Fruit fly (Drosophila melanogaster) whole organism, embryonic: ENCODE results near the gene Dus1.

Experiments used
- CG11085 ChIP-seq: fragments of 200-800 bp; sonication (Bioruptor generic); IDR thresholded peaks from 2 replicates; pipeline ENCODE4 v1.3.6; 2022; ENCODE audit warnings: missing biosample characterization, missing genetic modification characterization
- CG12155 ChIP-seq: fragments of 200-800 bp; sonication (Bioruptor generic); optimal IDR thresholded peaks from 3 replicates; lab custom pipeline; 2016; ENCODE audit warnings: missing biosample characterization, missing genetic modification characterization
- CG13894 ChIP-seq: fragments of 200-800 bp; sonication (Bioruptor generic); optimal IDR thresholded peaks from 3 replicates; lab custom pipeline; 2018; ENCODE audit warnings: missing biosample characterization, mild to moderate bottlenecking, missing genetic modification characterization, moderate library complexity
- CG15514 ChIP-seq: fragments of 200-800 bp; sonication (Bioruptor generic); optimal IDR thresholded peaks from 3 replicates; lab custom pipeline; 2017; ENCODE audit warnings: missing biosample characterization, missing genetic modification characterization, mild to moderate bottlenecking, moderate library complexity, missing genetic modification reagents
- CG17186 ChIP-seq: fragments of 200-800 bp; sonication (Bioruptor generic); optimal IDR thresholded peaks from 3 replicates; lab custom pipeline; 2017; ENCODE audit warnings: missing biosample characterization, missing genetic modification reagents, missing genetic modification characterization
- CG17359 ChIP-seq: fragments of 200-800 bp; sonication (Bioruptor generic); optimal IDR thresholded peaks from 3 replicates; lab custom pipeline; 2018; ENCODE audit warnings: missing biosample characterization, mild to moderate bottlenecking, missing genetic modification characterization, moderate library complexity
- CG17385 ChIP-seq: fragments of 200-800 bp; sonication (Bioruptor generic); optimal IDR thresholded peaks from 3 replicates; lab custom pipeline; 2018; ENCODE audit warnings: missing biosample characterization, mild to moderate bottlenecking, missing genetic modification characterization
- CG18599 ChIP-seq: fragments of 200-800 bp; sonication (Bioruptor generic); optimal IDR thresholded peaks from 3 replicates; lab custom pipeline; 2017; ENCODE audit warnings: missing biosample characterization, missing genetic modification characterization, mild to moderate bottlenecking, moderate library complexity, missing genetic modification reagents
- CG2678 ChIP-seq: fragments of 200-800 bp; sonication (Bioruptor generic); optimal IDR thresholded peaks from 3 replicates; lab custom pipeline; 2019; ENCODE audit warnings: missing biosample characterization, mild to moderate bottlenecking, missing genetic modification characterization, moderate library complexity
- CG4617 ChIP-seq: fragments of 200-800 bp; sonication (Bioruptor generic); optimal IDR thresholded peaks from 3 replicates; lab custom pipeline; 2016; ENCODE audit warnings: missing biosample characterization, missing genetic modification characterization, borderline replicate concordance
- CG8281 ChIP-seq: fragments of 200-800 bp; sonication (Bioruptor generic); optimal IDR thresholded peaks from 2 replicates; lab custom pipeline; 2018; ENCODE audit warnings: missing biosample characterization, mild to moderate bottlenecking, missing genetic modification characterization, moderate library complexity
- CG8290 ChIP-seq, 3 experiments: fragments of 200-800 bp; sonication (Bioruptor generic); optimal IDR thresholded peaks; 2 replicates each; lab custom pipeline; 2016 to 2019; ENCODE audit warnings: missing biosample characterization in 3 of 3, missing genetic modification characterization in 3 of 3, mild to moderate bottlenecking in 2 of 3, moderate library complexity in 1 of 3
- CG8924 ChIP-seq: fragments of 200-800 bp; optimal IDR thresholded peaks from 3 replicates; lab custom pipeline; 2019; ENCODE audit warnings: missing biosample characterization, mild to moderate bottlenecking, missing genetic modification characterization, moderate library complexity
- D19B ChIP-seq: fragments of 200-800 bp; sonication (Bioruptor generic); optimal IDR thresholded peaks from 2 replicates; lab custom pipeline; 2017; ENCODE audit warnings: missing biosample characterization, mild to moderate bottlenecking, missing genetic modification characterization
- Dip3 ChIP-seq: fragments of 200-800 bp; sonication (Bioruptor generic); optimal IDR thresholded peaks from 3 replicates; lab custom pipeline; 2016; ENCODE audit warnings: missing biosample characterization, missing genetic modification characterization
- Dll ChIP-seq: fragments of 200-800 bp; sonication (Bioruptor generic); IDR thresholded peaks from 4 replicates; pipeline ENCODE4 v1.3.6; 2022; ENCODE audit warnings: missing biosample characterization, missing genetic modification characterization; ENCODE audit not compliant: partially characterized antibody
- HLHmδ ChIP-seq: fragments of 200-800 bp; sonication (Bioruptor generic); optimal IDR thresholded peaks from 2 replicates; lab custom pipeline; 2018; ENCODE audit warnings: missing biosample characterization, mild to moderate bottlenecking, missing genetic modification characterization, moderate library complexity
- Jarid2 ChIP-seq: fragments of 200-800 bp; sonication (Bioruptor generic); optimal IDR thresholded peaks from 3 replicates; lab custom pipeline; 2017; ENCODE audit warnings: mild to moderate bottlenecking, missing biosample characterization, missing genetic modification reagents, missing genetic modification characterization
- Lim3 ChIP-seq: fragments of 200-800 bp; sonication (Bioruptor generic); IDR thresholded peaks from 2 replicates; pipeline ENCODE4 v1.3.6; 2022; ENCODE audit warnings: missing biosample characterization, missing genetic modification characterization
- NfI ChIP-seq: fragments of 200-800 bp; sonication (Bioruptor generic); optimal IDR thresholded peaks from 3 replicates; lab custom pipeline; 2018; ENCODE audit warnings: missing biosample characterization, mild to moderate bottlenecking, missing genetic modification characterization, moderate library complexity
- Oli ChIP-seq: fragments of 200-800 bp; sonication (Bioruptor generic); optimal IDR thresholded peaks from 2 replicates; lab custom pipeline; 2018; ENCODE audit warnings: missing biosample characterization, mild to moderate bottlenecking, missing genetic modification characterization, moderate library complexity
- TFAM ChIP-seq: fragments of 200-800 bp; sonication (Bioruptor generic); optimal IDR thresholded peaks from 2 replicates; lab custom pipeline; 2017; ENCODE audit warnings: missing biosample characterization, missing genetic modification characterization, inconsistent platforms
- Vsx1 ChIP-seq: fragments of 200-800 bp; sonication (Bioruptor generic); optimal IDR thresholded peaks from 2 replicates; lab custom pipeline; 2017; ENCODE audit warnings: missing biosample characterization, mild to moderate bottlenecking, missing genetic modification characterization, missing genetic modification reagents
- ci ChIP-seq: fragments of 200-800 bp; sonication (Bioruptor generic); IDR thresholded peaks from 3 replicates; pipeline ENCODE4 v1.3.6; 2022; ENCODE audit warnings: missing biosample characterization, missing genetic modification characterization
- dmrt99B ChIP-seq: fragments of 200-800 bp; sonication (Bioruptor generic); optimal IDR thresholded peaks from 2 replicates; lab custom pipeline; 2018; ENCODE audit warnings: missing biosample characterization, mild to moderate bottlenecking, missing genetic modification characterization, moderate library complexity
- dysf ChIP-seq: fragments of 200-800 bp; sonication (Bioruptor generic); IDR thresholded peaks from 3 replicates; pipeline ENCODE4 v1.3.6; 2022; ENCODE audit warnings: missing biosample characterization, missing genetic modification characterization
- ems ChIP-seq: fragments of 200-800 bp; sonication (Bioruptor generic); optimal IDR thresholded peaks from 3 replicates; lab custom pipeline; 2016; ENCODE audit warnings: missing biosample characterization, missing genetic modification characterization
- grau ChIP-seq: fragments of 200-800 bp; optimal IDR thresholded peaks from 3 replicates; lab custom pipeline; 2019; ENCODE audit warnings: missing biosample characterization, mild to moderate bottlenecking, missing genetic modification characterization, moderate library complexity
- ham ChIP-seq: fragments of 200-800 bp; sonication (Bioruptor generic); IDR thresholded peaks from 2 replicates; pipeline ENCODE4 v1.3.6; 2022; ENCODE audit warnings: missing biosample characterization, missing genetic modification characterization
- ind ChIP-seq: fragments of 200-800 bp; sonication (Bioruptor generic); optimal IDR thresholded peaks from 3 replicates; lab custom pipeline; 2016; ENCODE audit warnings: missing biosample characterization, missing genetic modification characterization
- lilli ChIP-seq: fragments of 200-800 bp; sonication (Bioruptor generic); optimal IDR thresholded peaks from 3 replicates; lab custom pipeline; 2016; ENCODE audit warnings: missing biosample characterization, missing genetic modification characterization
- lmd ChIP-seq: fragments of 200-800 bp; sonication (Bioruptor generic); IDR thresholded peaks from 2 replicates; pipeline ENCODE4 v1.3.6; 2022; ENCODE audit warnings: missing biosample characterization, missing genetic modification characterization
- ro ChIP-seq: fragments of 200-800 bp; sonication (Bioruptor generic); IDR thresholded peaks from 2 replicates; pipeline ENCODE4 v1.3.6; 2022; ENCODE audit warnings: missing biosample characterization, missing genetic modification characterization
- sc ChIP-seq, 3 experiments: fragments of >200 bp in 2 of 3; fragments of 200-800 bp in 1 of 3; sonication (Bioruptor generic) in 1 of 3; optimal IDR thresholded peaks; 2 replicates in 2 of 3; 3 replicates in 1 of 3; lab custom pipeline; 2017; ENCODE audit warnings: mild to moderate bottlenecking in 1 of 3, missing biosample characterization in 1 of 3, missing genetic modification characterization in 1 of 3, missing genetic modification reagents in 1 of 3
- sens ChIP-seq: fragments of 200-800 bp; sonication (Bioruptor generic); peaks from one replicate; lab custom pipeline; 2016; ENCODE audit warnings: missing biosample characterization, missing genetic modification characterization
- shn ChIP-seq: fragments of 200-800 bp; sonication (Bioruptor generic); optimal IDR thresholded peaks from 3 replicates; lab custom pipeline; 2016; ENCODE audit warnings: missing biosample characterization, missing genetic modification characterization
- sima ChIP-seq: fragments of 200-800 bp; sonication (Bioruptor generic); optimal IDR thresholded peaks from 2 replicates; lab custom pipeline; 2016; ENCODE audit warnings: missing biosample characterization, missing genetic modification characterization
- sisA ChIP-seq: fragments of 200-800 bp; sonication (Bioruptor generic); IDR thresholded peaks from 2 replicates; pipeline ENCODE4 v1.3.6; 2022; ENCODE audit warnings: missing biosample characterization, missing genetic modification characterization
- slbo ChIP-seq: fragments of 200-800 bp; sonication (Bioruptor generic); IDR thresholded peaks from 2 replicates; pipeline ENCODE4 v1.3.6; 2022; ENCODE audit warnings: missing biosample characterization, missing genetic modification characterization
- slp2 ChIP-seq: fragments of 200-800 bp; sonication (Bioruptor generic); optimal IDR thresholded peaks from 2 replicates; lab custom pipeline; 2016; ENCODE audit warnings: missing biosample characterization, missing genetic modification characterization
- tgo ChIP-seq: fragments of 200-800 bp; sonication (Bioruptor generic); IDR thresholded peaks from 3 replicates; pipeline ENCODE4 v1.3.6; 2022; ENCODE audit warnings: missing biosample characterization, missing genetic modification characterization
- tll ChIP-seq, 2 experiments: fragments of 200-800 bp in 1 of 2; fragments of >200 bp in 1 of 2; sonication (Bioruptor generic) in 1 of 2; optimal IDR thresholded peaks; 2 replicates each; lab custom pipeline; 2017 to 2019; ENCODE audit warnings: missing biosample characterization in 2 of 2, missing genetic modification characterization in 2 of 2, mild to moderate bottlenecking in 1 of 2, moderate library complexity in 1 of 2
- vvl ChIP-seq: fragments of 200-800 bp; sonication (Bioruptor generic); IDR thresholded peaks from 2 replicates; pipeline ENCODE4 v1.3.6; 2022; ENCODE audit warnings: missing biosample characterization, missing genetic modification characterization

The Dus1 gene

DNA sequence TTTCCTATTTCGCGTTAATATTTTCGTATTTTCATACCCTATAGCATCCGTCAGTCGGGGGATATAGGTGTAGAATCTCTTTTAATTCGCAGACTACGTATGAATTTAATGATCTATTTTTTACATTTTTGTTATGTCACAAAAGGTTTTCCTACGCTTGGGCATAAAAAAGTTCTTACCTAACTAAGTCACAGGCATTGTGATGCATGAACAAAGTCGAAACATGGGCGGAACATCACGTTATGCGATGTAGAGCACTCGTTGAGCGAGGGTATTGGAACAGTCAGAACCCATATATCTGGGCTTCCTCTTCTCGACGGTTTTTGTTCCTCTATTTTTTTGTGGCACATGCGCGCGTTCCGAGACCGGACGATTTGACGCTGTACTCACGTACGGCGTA, 37.6 kb upstream of the Dus1 start (continued):
- TF ChIP-seq HLHmδ (no peak), dysf (GFP tag; lab: Robert Waterston, UW) (peak; percentile 27; the same call in 2 of the 3 replicates), ham (GFP tag; lab: Robert Waterston, UW) (no peak), sisA (GFP tag; lab: Robert Waterston, UW) (peak; percentile 16; the same call in 1 of the 2 replicates), ind (GFP tag; lab: Kevin White, UChicago) (peak; percentile 13), slp2 (GFP tag; lab: Kevin White, UChicago) (no peak), ci (GFP tag; lab: Robert Waterston, UW) (no peak), ems (GFP tag; lab: Kevin White, UChicago) (no peak), lmd (GFP tag; lab: Robert Waterston, UW) (peak; percentile 54), CG17385 (GFP tag; lab: Kevin White, UChicago) (peak; percentile 28), sens (GFP tag; lab: Kevin White, UChicago) (peak; percentile 62), shn (GFP tag; lab: Kevin White, UChicago) (peak; percentile 26), CG13894 (tag; lab: Kevin White, UChicago) (peak; percentile 21), CG17359 (tag; lab: Kevin White, UChicago) (peak; percentile 12), tgo (GFP tag; lab: Robert Waterston, UW) (no peak), CG11085 (GFP tag; lab: Robert Waterston, UW) (no peak), grau (peak; percentile 23), CG12155 (GFP tag; lab: Kevin White, UChicago) (no peak), TFAM (GFP tag; lab: Kevin White, UChicago) (no peak), CG4617 (no peak), Dll (GFP tag; lab: Robert Waterston, UW) (no peak), sc (optimal IDR thresholded peaks at IDR 0.05; lab: Kevin White, UChicago) (no peak), sc (GFP tag; optimal IDR thresholded peaks at IDR 0.05; lab: Kevin White, UChicago) (no peak), lilli (GFP tag; lab: Kevin White, UChicago) (peak; percentile 36), ro (GFP tag; lab: Robert Waterston, UW) (no peak), Dip3 (GFP tag; lab: Kevin White, UChicago) (peak; percentile 16), dmrt99B (tag; lab: Kevin White, UChicago) (peak; percentile 18), CG8924 (tag; lab: Kevin White, UChicago) (no peak), CG18599 (GFP tag; lab: Kevin White, UChicago) (peak; percentile 37), Vsx1 (GFP tag; lab: Kevin White, UChicago) (no peak), sima (GFP tag; lab: Kevin White, UChicago) (no peak), CG15514 (GFP tag; lab: Kevin White, UChicago) (no peak), CG8290 (GFP tag; optimal IDR thresholded peaks at IDR 0.05; lab: Kevin White, UChicago) (no peak), CG8290 (tag; optimal IDR thresholded peaks at IDR 0.05; lab: Kevin White, UChicago) (peak in 1 of 2 experiments; percentile 4), tll (GFP tag; optimal IDR thresholded peaks at IDR 0.05; lab: Kevin White, UChicago) (peak in 1 of 2 experiments; percentile 4), vvl (GFP tag; lab: Robert Waterston, UW) (peak; percentile 12; the same call in 1 of the 2 replicates), D19B (GFP tag; lab: Kevin White, UChicago) (peak; percentile 89), Oli (tag; lab: Kevin White, UChicago) (peak; percentile 6), Jarid2 (GFP tag; lab: Kevin White, UChicago) (no peak), CG8281 (tag; lab: Kevin White, UChicago) (no peak), NfI (GFP tag; lab: Kevin White, UChicago) (no peak), CG17186 (GFP tag; lab: Kevin White, UChicago) (no peak), CG2678 (tag; lab: Kevin White, UChicago) (peak; percentile 38), slbo (no peak), Lim3 (GFP tag; lab: Robert Waterston, UW) (no peak)
